Worm (Caenorhabditis elegans) whole organism, young adult: Measurements from ENCODE around the gene ttr-45.

Experiments used
- B0019.2 ChIP-seq: fragments of 200-800 bp; sonication (Bioruptor generic); conservative IDR thresholded peaks from 2 replicates; pipeline ENCODE4 v1.3.6; 2022; ENCODE audit warnings: missing genetic modification reagents, missing genetic modification characterization, missing compliant biosample characterization
- B0261.1 ChIP-seq: sonication (generic microtip); optimal IDR thresholded peaks from 2 replicates; lab custom pipeline; 2016; ENCODE audit warnings: mild to moderate bottlenecking, missing genetic modification characterization, moderate library complexity, missing compliant biosample characterization
- B0336.3 ChIP-seq: fragments of 200-800 bp; sonication (Bioruptor generic); IDR thresholded peaks from 2 replicates; pipeline ENCODE4 v1.3.6; 2022; ENCODE audit warnings: missing genetic modification characterization, missing compliant biosample characterization
- C06A6.2 ChIP-seq: fragments of 200-800 bp; sonication (Bioruptor generic); conservative IDR thresholded peaks from 2 replicates; pipeline ENCODE4 v1.3.6; 2022; ENCODE audit warnings: missing genetic modification characterization, missing compliant biosample characterization
- F57A8.1 ChIP-seq: fragments of 200-800 bp; sonication (Bioruptor generic); optimal IDR thresholded peaks from 2 replicates; lab custom pipeline; 2018; ENCODE audit warnings: mild to moderate bottlenecking, missing genetic modification characterization, moderate library complexity, missing compliant biosample characterization
- K11D2.4 ChIP-seq: fragments of 200-800 bp; sonication (Bioruptor generic); IDR thresholded peaks from 2 replicates; pipeline ENCODE4 v1.3.6; 2022; ENCODE audit warnings: missing genetic modification reagents, missing genetic modification characterization, missing compliant biosample characterization
- Y53F4B.3 ChIP-seq: fragments of 200-800 bp; sonication (Bioruptor generic); IDR thresholded peaks from 2 replicates; pipeline ENCODE4 v1.3.6; 2022; ENCODE audit warnings: missing genetic modification reagents, missing genetic modification characterization, missing compliant biosample characterization
- attf-6 ChIP-seq: fragments of 200-800 bp; sonication (Bioruptor generic); IDR thresholded peaks from 2 replicates; pipeline ENCODE4 v1.3.6; 2022; ENCODE audit warnings: missing genetic modification reagents, missing genetic modification characterization, missing compliant biosample characterization
- bed-2 ChIP-seq: fragments of 200-800 bp; sonication (Bioruptor generic); IDR thresholded peaks from 2 replicates; pipeline ENCODE4 v1.3.6; 2022; ENCODE audit warnings: missing genetic modification reagents, missing genetic modification characterization, missing compliant biosample characterization
- chd-7 ChIP-seq: sonication (generic microtip); optimal IDR thresholded peaks from 2 replicates; lab custom pipeline; 2016; ENCODE audit warnings: mild to moderate bottlenecking, missing genetic modification characterization, moderate library complexity, missing compliant biosample characterization
- efl-1 ChIP-seq: fragments of 150-350 bp; optimal IDR thresholded peaks from 2 replicates; lab custom pipeline; 2014; ENCODE audit warnings: missing biosample characterization, missing genetic modification reagents, missing genetic modification characterization
- ekl-4 ChIP-seq: fragments of 200-800 bp; sonication (Bioruptor generic); IDR thresholded peaks from 2 replicates; pipeline ENCODE4 v1.3.6; 2022; ENCODE audit warnings: missing genetic modification reagents, missing genetic modification characterization, missing compliant biosample characterization
- fkh-3 ChIP-seq: sonication (generic microtip); optimal IDR thresholded peaks from 2 replicates; lab custom pipeline; 2016; ENCODE audit warnings: mild to moderate bottlenecking, missing genetic modification characterization, missing compliant biosample characterization
- hlh-26 ChIP-seq: fragments of 200-800 bp; sonication (Bioruptor generic); conservative IDR thresholded peaks from 2 replicates; pipeline ENCODE4 v1.3.6; 2022; ENCODE audit warnings: missing genetic modification reagents, missing genetic modification characterization, missing compliant biosample characterization
- hmg-1.2 ChIP-seq: fragments of 200-800 bp; sonication (Bioruptor generic); IDR thresholded peaks from 2 replicates; pipeline ENCODE4 v1.3.6; 2022; ENCODE audit warnings: missing genetic modification reagents, missing genetic modification characterization, missing compliant biosample characterization
- hmg-20 ChIP-seq: fragments of 200-800 bp; sonication (Bioruptor generic); IDR thresholded peaks from 2 replicates; pipeline ENCODE4 v1.3.6; 2022; ENCODE audit warnings: missing genetic modification reagents, missing genetic modification characterization, missing compliant biosample characterization
- hsf-1 ChIP-seq: fragments of 200-800 bp; sonication (Bioruptor generic); IDR thresholded peaks from 2 replicates; pipeline ENCODE4 v1.3.6; 2022; ENCODE audit warnings: missing genetic modification reagents, missing genetic modification characterization, missing compliant biosample characterization
- lin-26 ChIP-seq: fragments of 200-800 bp; sonication (Bioruptor generic); IDR thresholded peaks from 2 replicates; pipeline ENCODE4 v1.3.6; 2022; ENCODE audit warnings: missing genetic modification reagents, missing genetic modification characterization, missing compliant biosample characterization
- lin-54 ChIP-seq: fragments of 200-800 bp; sonication (Bioruptor generic); optimal IDR thresholded peaks from 2 replicates; lab custom pipeline; 2018; ENCODE audit warnings: mild to moderate bottlenecking, missing genetic modification characterization, missing compliant biosample characterization
- mxl-1 ChIP-seq: sonication (generic microtip); optimal IDR thresholded peaks from 2 replicates; lab custom pipeline; 2016; ENCODE audit warnings: missing genetic modification characterization, missing compliant biosample characterization
- nfyb-1 ChIP-seq: fragments of 200-800 bp; sonication (Bioruptor generic); IDR thresholded peaks from 2 replicates; pipeline ENCODE4 v1.3.6; 2022; ENCODE audit warnings: missing genetic modification reagents, missing genetic modification characterization, missing compliant biosample characterization
- nhr-120 ChIP-seq: fragments of 200-800 bp; sonication (Bioruptor generic); IDR thresholded peaks from 2 replicates; pipeline ENCODE4 v1.3.6; 2022; ENCODE audit warnings: missing genetic modification characterization, missing compliant biosample characterization
- nhr-80 ChIP-seq: sonication (generic microtip); optimal IDR thresholded peaks from 2 replicates; lab custom pipeline; 2016; ENCODE audit warnings: missing genetic modification characterization, missing compliant biosample characterization
- snpc-1.3 ChIP-seq: sonication (generic microtip); optimal IDR thresholded peaks from 2 replicates; lab custom pipeline; 2017; ENCODE audit warnings: missing genetic modification characterization, mild to moderate bottlenecking, missing compliant biosample characterization, antibody characterized with exemption, moderate library complexity, missing genotype, missing genetic modification reagents; ENCODE audit not compliant: insufficient read depth
- snpc-4 ChIP-seq, 5 experiments: fragments of 150-350 bp in 1 of 5; sonication (generic microtip) in 4 of 5; optimal IDR thresholded peaks; 2 replicates each; lab custom pipeline; 2014 to 2018; ENCODE audit warnings: missing genetic modification characterization in 5 of 5, missing biosample characterization in 3 of 5, antibody characterized with exemption in 2 of 5, mild to moderate bottlenecking in 2 of 5, missing compliant biosample characterization in 2 of 5, missing genotype in 2 of 5, moderate library complexity in 2 of 5, missing genetic modification reagents in 1 of 5
- unc-130 ChIP-seq: sonication (generic microtip); optimal IDR thresholded peaks from 2 replicates; lab custom pipeline; 2016; ENCODE audit warnings: missing genetic modification reagents, missing genetic modification characterization, missing compliant biosample characterization
- xnd-1 ChIP-seq: sonication (generic microtip); optimal IDR thresholded peaks from 2 replicates; lab custom pipeline; 2016; ENCODE audit warnings: missing genotype, missing genetic modification reagents, missing genetic modification characterization, missing compliant biosample characterization
- ztf-3 ChIP-seq: fragments of 200-800 bp; sonication (Bioruptor generic); optimal IDR thresholded peaks from 2 replicates; lab custom pipeline; 2018; ENCODE audit warnings: mild to moderate bottlenecking, missing genetic modification characterization, missing compliant biosample characterization
- ztf-6 ChIP-seq: fragments of 200-800 bp; sonication (Bioruptor generic); IDR thresholded peaks from 2 replicates; pipeline ENCODE4 v1.3.6; 2022; ENCODE audit warnings: missing genetic modification reagents, missing genetic modification characterization, missing compliant biosample characterization

ttr-45 gene

DNA sequence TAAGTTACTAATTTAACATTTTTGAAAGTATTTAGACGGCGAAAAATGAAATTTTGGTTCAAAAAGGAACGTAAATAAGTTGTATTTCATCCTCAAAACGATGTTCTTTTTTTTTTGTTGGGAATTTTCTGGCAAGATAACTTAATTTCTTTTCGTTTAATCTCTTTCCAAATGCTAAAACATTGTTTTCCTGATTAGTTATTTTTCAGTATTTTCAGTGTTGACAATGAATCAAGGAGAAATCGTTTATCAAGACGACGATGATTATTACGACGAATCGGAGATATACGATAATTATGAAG lies 13.2 kb upstream of the ttr-45 start, which contains the start of gene lin-54:
Gene lin-54 (plus strand): TSS at position 203 of the 302 bp plus-strand sequence.
- TF ChIP-seq hsf-1 (GFP tag; lab: Robert Waterston, UW): no peak
- no peak for TF ChIP-seq hmg-1.2 (GFP tag; lab: Robert Waterston, UW)
- no peak for TF ChIP-seq C06A6.2
- no peak for TF ChIP-seq B0019.2 (GFP tag; lab: Robert Waterston, UW)

DNA sequence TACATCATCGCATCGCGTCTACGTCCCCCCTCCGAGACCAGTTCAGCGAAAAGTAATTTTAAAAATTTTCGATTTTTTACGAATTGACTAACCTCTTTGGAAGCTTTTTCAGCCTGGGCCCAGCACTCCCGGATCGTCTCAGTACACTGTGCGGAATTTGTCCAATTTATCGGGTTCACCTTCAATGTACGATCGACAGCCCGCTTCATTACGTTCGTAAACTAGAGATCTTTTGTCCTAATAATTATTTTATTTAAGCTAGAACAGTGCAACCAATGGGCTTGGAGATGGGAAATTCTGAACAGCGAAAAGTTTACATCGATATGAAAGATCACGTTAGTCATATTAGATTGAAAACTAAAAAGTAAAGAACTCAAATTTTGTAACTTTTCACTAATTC lies 12.7 kb upstream of the ttr-45 start:
- TF ChIP-seq nhr-120 (GFP tag; lab: Robert Waterston, UW): no peak
- TF ChIP-seq hlh-26 (GFP tag; lab: Robert Waterston, UW): no peak
- no peak for TF ChIP-seq ztf-6 (GFP tag; lab: Robert Waterston, UW)
- no peak for TF ChIP-seq hmg-20 (GFP tag; lab: Robert Waterston, UW)
- TF ChIP-seq xnd-1 (tag; lab: Kevin White, UChicago): no peak
- no peak for TF ChIP-seq ekl-4 (GFP tag; lab: Robert Waterston, UW)
- TF ChIP-seq B0261.1 (tag; lab: Kevin White, UChicago): no peak
- TF ChIP-seq Y53F4B.3 (GFP tag; lab: Robert Waterston, UW): no peak
- TF ChIP-seq attf-6 (GFP tag; lab: Robert Waterston, UW): no peak
- no peak for TF ChIP-seq nfyb-1 (GFP tag; lab: Robert Waterston, UW)
- TF ChIP-seq unc-130 (GFP tag; lab: Kevin White, UChicago): no peak
- no peak for TF ChIP-seq nhr-80
- TF ChIP-seq F57A8.1 (GFP tag; lab: Kevin White, UChicago): no peak
- TF ChIP-seq, all 124 proteins: peak for 0

DNA sequence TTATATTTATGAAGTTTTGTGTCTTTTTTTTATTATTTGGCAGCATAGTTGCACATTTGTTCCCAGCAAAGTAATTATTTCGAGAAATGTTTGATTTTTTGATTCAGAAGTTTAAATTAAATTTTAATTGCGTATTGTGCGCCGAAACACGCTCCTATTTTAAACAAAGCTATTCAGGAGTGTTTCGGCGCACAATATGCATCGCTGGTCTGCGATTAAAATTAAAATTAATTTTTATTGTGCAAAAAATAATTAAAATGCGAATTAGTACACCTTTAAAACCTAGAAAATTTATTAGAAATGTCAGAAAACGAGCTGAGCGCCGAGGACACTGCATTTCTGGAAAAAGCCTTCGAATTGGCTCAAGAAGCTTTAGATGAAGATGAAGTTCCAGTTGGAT lies 10.7 kb upstream of the ttr-45 start, which contains the start of gene JC8.4:
Gene JC8.4 (plus strand): TSS at position 301 of the 400 bp plus-strand sequence.
- TF ChIP-seq mxl-1 (tag; lab: Kevin White, UChicago): no peak
- TF ChIP-seq, all 124 proteins: peak for 0

DNA sequence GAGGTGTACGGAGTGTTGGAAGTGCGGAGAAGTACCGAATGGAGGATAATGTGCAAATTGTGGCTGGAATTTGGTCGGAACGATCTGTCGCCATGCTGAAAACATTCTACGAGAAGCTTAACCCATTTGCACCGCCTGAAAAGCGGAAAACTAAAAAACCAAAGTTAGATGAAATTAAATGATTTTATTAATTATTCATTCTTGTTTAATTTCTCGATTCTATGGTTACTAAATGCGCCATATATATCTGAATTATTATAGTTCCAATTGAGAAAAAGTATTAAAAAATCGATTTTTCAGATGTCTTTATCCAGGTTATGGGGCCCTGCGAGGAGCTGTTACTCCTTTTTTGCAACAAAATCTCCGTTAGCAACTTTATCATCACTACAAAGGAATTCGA lies 10.0 kb upstream of the ttr-45 start, which contains the start of gene cox-11:
Gene cox-11 (plus strand): TSS at position 301 of the 400 bp plus-strand sequence.
- TF ChIP-seq K11D2.4 (GFP tag; lab: Robert Waterston, UW) (no peak), chd-7 (tag; lab: Kevin White, UChicago) (no peak), B0336.3 (GFP tag; lab: Robert Waterston, UW) (no peak)

DNA sequence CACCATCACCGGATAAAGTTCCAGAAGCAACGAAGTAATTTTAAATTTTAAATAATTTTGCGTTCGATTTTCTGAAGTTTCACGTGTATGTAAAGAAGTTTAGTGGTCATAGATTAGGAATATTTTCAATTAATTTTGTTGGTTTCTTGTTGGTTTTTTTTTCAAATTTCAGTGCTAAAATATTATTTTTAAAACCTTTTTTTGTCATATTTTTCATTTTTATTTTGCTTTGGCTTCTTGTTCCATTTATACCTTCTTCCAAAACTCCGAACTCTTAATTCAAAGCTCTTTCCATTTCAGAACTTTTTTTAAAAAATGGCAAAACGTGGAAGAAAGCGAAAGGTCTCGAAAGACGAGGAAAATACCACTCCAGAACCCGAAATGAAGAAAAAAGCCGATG lies 7.1 kb upstream of the ttr-45 start, which contains the start of gene JC8.7:
Gene JC8.7 (plus strand): TSS at position 301 of the 400 bp plus-strand sequence.
- no peak for TF ChIP-seq fkh-3
- no peak for TF ChIP-seq ztf-3 (GFP tag; lab: Kevin White, UChicago)
- TF ChIP-seq snpc-4 (GFP tag; optimal IDR thresholded peaks at IDR 0.05; lab: Kevin White, UChicago): no peak
- no peak for TF ChIP-seq snpc-4 (tag; optimal IDR thresholded peaks at IDR 0.05; lab: Kevin White, UChicago)
- TF ChIP-seq lin-26 (GFP tag; lab: Robert Waterston, UW): no peak
- TF ChIP-seq snpc-1.3 (tag; lab: Kevin White, UChicago): no peak

DNA sequence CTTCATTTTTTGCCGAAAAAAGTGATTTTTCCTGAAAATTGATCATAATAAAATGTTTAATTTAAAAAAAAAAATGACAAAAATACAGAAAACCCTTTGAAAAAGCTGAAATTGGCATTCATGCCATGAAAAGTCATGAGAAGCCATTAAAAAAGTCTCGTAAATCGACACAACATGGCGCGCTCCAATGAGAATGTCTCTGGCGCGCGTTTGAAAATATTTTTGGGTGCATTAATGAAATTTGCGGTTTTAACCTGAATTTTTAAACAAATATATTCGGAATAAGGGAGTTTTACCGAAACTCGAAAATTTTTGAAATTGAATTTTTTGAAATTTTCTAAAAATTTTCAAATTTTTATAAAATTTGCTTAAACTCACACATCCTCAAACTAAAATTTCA lies 6.2 kb upstream of the ttr-45 start:
- TF ChIP-seq bed-2 (GFP tag; lab: Robert Waterston, UW) (no peak), efl-1 (GFP tag; lab: Kevin White, UChicago) (peak; percentile 24), lin-54 (peak; percentile 59)
